Worm (Caenorhabditis elegans): ENCODE data around the gene cpna-2.

Gene cpna-2

ce11 chrII:7789605-7790004, 64.9 kb downstream of the cpna-2 start:
- peak in 1 of 2 experiments; percentile 58 for TF ChIP-seq unc-62 (GFP tag; optimal IDR thresholded peaks at IDR 0.05 in 1 of 2)
- TF ChIP-seq unc-62 (tag; optimal IDR thresholded peaks at IDR 0.05) = no peak
- no peak for TF ChIP-seq nhr-6 (tag; optimal IDR thresholded peaks at IDR 0.05)

- TF ChIP-seq ama-1 (optimal IDR thresholded peaks at IDR 0.05) (peak; percentile 90), daf-12 (tag; optimal IDR thresholded peaks at IDR 0.05) (no peak), mxl-2 (GFP tag; conservative IDR thresholded peaks at IDR 0.05) (0 out of 2 replicates have a peak, but pooled peaks have one; percentile 34), nhr-28 (tag; optimal IDR thresholded peaks at IDR 0.05) (peak; percentile 34), hlh-11 (tag; optimal IDR thresholded peaks at IDR 0.05) (peak; percentile 14), gei-8 (GFP tag; optimal IDR thresholded peaks at IDR 0.05) (peak; percentile 16)
These were observed 65.7 kb downstream of the cpna-2 start, which contains the start of gene srlf-1 for ce11 chrII:7790324-7790898. TSS of gene srlf-1 (plus strand) at chrII:7790591.

ce11 chrII:7791408-7792050, 66.8 kb downstream of the cpna-2 start:
- TF ChIP-seq lin-15B (tag; optimal IDR thresholded peaks at IDR 0.05) (no peak), T26A8.4 (GFP tag; IDR thresholded peaks at IDR 0.05) (peak; percentile 25; the same call in 1 of the 2 replicates), ctbp-1 (GFP tag; IDR thresholded peaks at IDR 0.05) (no peak), aha-1 (tag) (peak; percentile 63), snpc-4 (tag; optimal IDR thresholded peaks at IDR 0.05) (no peak), nhr-42 (GFP tag; IDR thresholded peaks at IDR 0.05) (no peak), ama-1 (optimal IDR thresholded peaks at IDR 0.05) (peak; percentile 47), unc-62 (GFP tag; optimal IDR thresholded peaks at IDR 0.05 in 1 of 2) (peak in 1 of 2 experiments; percentile 0), unc-62 (tag; optimal IDR thresholded peaks at IDR 0.05) (no peak), vab-7 (GFP tag; IDR thresholded peaks at IDR 0.05) (no peak), mep-1 (tag; optimal IDR thresholded peaks at IDR 0.05) (peak; percentile 56), T20F7.1 (GFP tag; optimal IDR thresholded peaks at IDR 0.05) (peak; percentile 19), arid-1 (GFP tag; conservative IDR thresholded peaks at IDR 0.05) (no peak), nhr-25 (tag; optimal IDR thresholded peaks at IDR 0.05; ENCODE audit: borderline replicate concordance, insufficient read depth) (peak; percentile 71), nhr-28 (tag; optimal IDR thresholded peaks at IDR 0.05) (no peak)

ce11 chrII:7792514-7792913, 67.8 kb downstream of the cpna-2 start:
- TF ChIP-seq dpl-1 (GFP tag; optimal IDR thresholded peaks at IDR 0.05) (no peak), lin-13 (GFP tag; optimal IDR thresholded peaks at IDR 0.05) (no peak), spr-3 (GFP tag; optimal IDR thresholded peaks at IDR 0.05) (no peak), mes-2 (tag; optimal IDR thresholded peaks at IDR 0.05; ENCODE audit: poor library complexity, severe bottlenecking) (no peak), rbr-2 (tag; optimal IDR thresholded peaks at IDR 0.05) (no peak), nhr-77 (tag; optimal IDR thresholded peaks at IDR 0.05) (no peak)

ce11 chrII:7794222-7794621, 69.5 kb downstream of the cpna-2 start, which contains the start of gene glr-4:
TSS of gene glr-4 (minus strand) at chrII:7794322.
- no peak for TF ChIP-seq zip-11 (GFP tag; IDR thresholded peaks at IDR 0.05)
- no peak for TF ChIP-seq hlh-30 (tag; optimal IDR thresholded peaks at IDR 0.05; ENCODE audit: insufficient read depth)
- TF ChIP-seq ceh-20 (GFP tag; IDR thresholded peaks at IDR 0.05) = no peak
- TF ChIP-seq ceh-82 (tag; optimal IDR thresholded peaks at IDR 0.05) = no peak
- no peak for TF ChIP-seq egl-27 (tag; optimal IDR thresholded peaks at IDR 0.05)
- no peak for TF ChIP-seq nhr-76 (tag; optimal IDR thresholded peaks at IDR 0.05)
- no peak for TF ChIP-seq set-16 (GFP tag; IDR thresholded peaks at IDR 0.05)
- TF ChIP-seq hmg-1.1 (GFP tag; IDR thresholded peaks at IDR 0.05) = no peak
- TF ChIP-seq lim-7 (GFP tag; IDR thresholded peaks at IDR 0.05) = no peak
- TF ChIP-seq dmd-8 (GFP tag; IDR thresholded peaks at IDR 0.05) = no peak
- TF ChIP-seq mxl-2 (GFP tag; conservative IDR thresholded peaks at IDR 0.05) = no peak
- TF ChIP-seq ZK546.5 (tag; optimal IDR thresholded peaks at IDR 0.05) = no peak
- no peak for TF ChIP-seq Y75B8A.6 (GFP tag; IDR thresholded peaks at IDR 0.05)
- TF ChIP-seq daf-19 (GFP tag; conservative IDR thresholded peaks at IDR 0.05) = no peak
- TF ChIP-seq tag-97 (GFP tag; IDR thresholded peaks at IDR 0.05) = no peak
- TF ChIP-seq duxl-1 (tag; optimal IDR thresholded peaks at IDR 0.05; ENCODE audit: poor library complexity) = no peak
- no peak for TF ChIP-seq mep-1 (tag; optimal IDR thresholded peaks at IDR 0.05)
- no peak for TF ChIP-seq ceh-32 (tag; optimal IDR thresholded peaks at IDR 0.05; ENCODE audit: poor library complexity)
